Fruit fly (Drosophila melanogaster) whole organism, prepupa: ENCODE results near the gene CG5882.

Experiments used
- CG10631 ChIP-seq: fragments of 200-800 bp; sonication (Bioruptor generic); optimal IDR thresholded peaks from 2 replicates; lab custom pipeline; 2016; ENCODE audit warnings: missing biosample characterization, missing genetic modification characterization
- CG10669 ChIP-seq: fragments of 200-800 bp; sonication (Bioruptor generic); optimal IDR thresholded peaks from 3 replicates; lab custom pipeline; 2018; ENCODE audit warnings: missing biosample characterization, mild to moderate bottlenecking, missing genetic modification characterization, moderate library complexity
- CG11294 ChIP-seq: fragments of 200-800 bp; sonication (Bioruptor generic); IDR thresholded peaks from 2 replicates; pipeline ENCODE4 v1.3.6; 2022; ENCODE audit warnings: missing biosample characterization, missing genetic modification characterization
- CG11762 ChIP-seq: fragments of 200-800 bp; sonication (Bioruptor generic); optimal IDR thresholded peaks from 3 replicates; lab custom pipeline; 2016; ENCODE audit warnings: missing biosample characterization, missing genetic modification characterization; ENCODE audit not compliant: insufficient read depth
- CG15336 ChIP-seq: fragments of 200-800 bp; sonication (Bioruptor generic); IDR thresholded peaks from 2 replicates; pipeline ENCODE4 v1.3.6; 2022; ENCODE audit warnings: missing biosample characterization, missing genetic modification characterization
- CG1621 ChIP-seq: fragments of 200-800 bp; sonication (Bioruptor generic); optimal IDR thresholded peaks from 3 replicates; lab custom pipeline; 2018; ENCODE audit warnings: missing biosample characterization, mild to moderate bottlenecking, missing genetic modification characterization
- CG16779 ChIP-seq: fragments of 200-800 bp; sonication (Bioruptor generic); optimal IDR thresholded peaks from 3 replicates; lab custom pipeline; 2017; ENCODE audit warnings: missing biosample characterization, mild to moderate bottlenecking, missing genetic modification characterization
- CG32006 ChIP-seq: fragments of 200-800 bp; sonication (Bioruptor generic); optimal IDR thresholded peaks from 3 replicates; lab custom pipeline; 2017; ENCODE audit warnings: missing biosample characterization, mild to moderate bottlenecking, missing genetic modification characterization
- CG3919 ChIP-seq: fragments of 200-800 bp; sonication (Bioruptor generic); optimal IDR thresholded peaks from 3 replicates; lab custom pipeline; 2016; ENCODE audit warnings: missing biosample characterization, missing genetic modification characterization
- CG4318 ChIP-seq: fragments of 200-800 bp; sonication (Bioruptor generic); optimal IDR thresholded peaks from 3 replicates; lab custom pipeline; 2017; ENCODE audit warnings: missing biosample characterization, mild to moderate bottlenecking, missing genetic modification characterization
- CG6792 ChIP-seq: fragments of 200-800 bp; sonication (Bioruptor generic); optimal IDR thresholded peaks from 3 replicates; lab custom pipeline; 2016; ENCODE audit warnings: missing biosample characterization, missing genetic modification characterization
- CG6854 ChIP-seq: fragments of 200-800 bp; sonication (Bioruptor generic); optimal IDR thresholded peaks from 2 replicates; lab custom pipeline; 2017; ENCODE audit warnings: missing biosample characterization, mild to moderate bottlenecking, missing genetic modification characterization
- CG7368 ChIP-seq: fragments of 200-800 bp; sonication (Bioruptor generic); optimal IDR thresholded peaks from 3 replicates; lab custom pipeline; 2016; ENCODE audit warnings: missing biosample characterization, missing genetic modification characterization
- CG8119 ChIP-seq: fragments of 200-800 bp; sonication (Bioruptor generic); IDR thresholded peaks from 3 replicates; pipeline ENCODE4 v1.3.6; 2022; ENCODE audit warnings: missing biosample characterization, missing genetic modification characterization
- CG8319 ChIP-seq: fragments of 200-800 bp; sonication (Bioruptor generic); optimal IDR thresholded peaks from 3 replicates; lab custom pipeline; 2016; ENCODE audit warnings: missing biosample characterization, missing genetic modification characterization
- CG8632 ChIP-seq: fragments of 200-800 bp; sonication (Bioruptor generic); optimal IDR thresholded peaks from 3 replicates; lab custom pipeline; 2016; ENCODE audit warnings: missing biosample characterization, missing genetic modification characterization
- CG9139 ChIP-seq: fragments of 200-800 bp; sonication (Bioruptor generic); optimal IDR thresholded peaks from 3 replicates; lab custom pipeline; 2017; ENCODE audit warnings: missing biosample characterization, mild to moderate bottlenecking, missing genetic modification characterization
- Eip78C ChIP-seq: fragments of 200-800 bp; sonication (Bioruptor generic); peaks from one replicate; lab custom pipeline; 2016; ENCODE audit warnings: missing biosample characterization, missing genetic modification characterization
- Eip93F ChIP-seq: fragments of 200-800 bp; sonication (Bioruptor generic); optimal IDR thresholded peaks from 2 replicates; lab custom pipeline; 2016; ENCODE audit warnings: missing biosample characterization, mild to moderate bottlenecking, missing genetic modification characterization
- Gug ChIP-seq: fragments of 200-800 bp; sonication (Bioruptor generic); IDR thresholded peaks from 2 replicates; pipeline ENCODE4 v1.3.6; 2022; ENCODE audit warnings: missing biosample characterization, missing genetic modification characterization
- Hr38 ChIP-seq: sonication (Bioruptor generic); optimal IDR thresholded peaks from 2 replicates; lab custom pipeline; 2016; ENCODE audit warnings: missing biosample characterization, missing genetic modification characterization
- Hr4 ChIP-seq: fragments of 200-800 bp; sonication (Bioruptor generic); optimal IDR thresholded peaks from 3 replicates; lab custom pipeline; 2016; ENCODE audit warnings: missing biosample characterization, missing genetic modification characterization
- Met ChIP-seq: fragments of 200-800 bp; sonication (Bioruptor generic); optimal IDR thresholded peaks from 3 replicates; lab custom pipeline; 2016; ENCODE audit warnings: missing biosample characterization, missing genetic modification characterization
- Sox102F ChIP-seq: fragments of 200-800 bp; sonication (Bioruptor generic); optimal IDR thresholded peaks from 2 replicates; lab custom pipeline; 2016; ENCODE audit warnings: missing biosample characterization, mild to moderate bottlenecking, missing genetic modification characterization
- Sox14 ChIP-seq: fragments of 200-800 bp; sonication (Bioruptor generic); optimal IDR thresholded peaks from 3 replicates; lab custom pipeline; 2016; ENCODE audit warnings: missing biosample characterization, missing genetic modification characterization
- Sox15 ChIP-seq: fragments of 200-800 bp; sonication (Bioruptor generic); optimal IDR thresholded peaks from 3 replicates; lab custom pipeline; 2016; ENCODE audit warnings: missing biosample characterization, missing genetic modification characterization
- acj6 ChIP-seq: fragments of 200-800 bp; sonication (Bioruptor generic); optimal IDR thresholded peaks from 3 replicates; lab custom pipeline; 2016; ENCODE audit warnings: missing biosample characterization, missing genetic modification characterization
- cyc ChIP-seq: fragments of 200-800 bp; sonication (Bioruptor generic); optimal IDR thresholded peaks from 3 replicates; lab custom pipeline; 2016; ENCODE audit warnings: missing biosample characterization, missing genetic modification characterization
- dac ChIP-seq: fragments of 200-800 bp; sonication (Bioruptor generic); optimal IDR thresholded peaks from 2 replicates; lab custom pipeline; 2017; ENCODE audit warnings: missing biosample characterization, mild to moderate bottlenecking, missing genetic modification characterization
- eg ChIP-seq: fragments of 200-800 bp; sonication (Bioruptor generic); IDR thresholded peaks from 3 replicates; pipeline ENCODE4 v1.3.6; 2022; ENCODE audit warnings: missing biosample characterization, missing genetic modification characterization
- fd85E ChIP-seq: fragments of 200-800 bp; sonication (Bioruptor generic); optimal IDR thresholded peaks from 3 replicates; lab custom pipeline; 2016; ENCODE audit warnings: missing biosample characterization, missing genetic modification characterization
- lz ChIP-seq: fragments of 200-800 bp; sonication (Bioruptor generic); optimal IDR thresholded peaks from 3 replicates; lab custom pipeline; 2016; ENCODE audit warnings: missing biosample characterization, missing genetic modification characterization
- net ChIP-seq: fragments of 200-800 bp; sonication (Bioruptor generic); optimal IDR thresholded peaks from 3 replicates; lab custom pipeline; 2016; ENCODE audit warnings: missing biosample characterization, missing genetic modification characterization
- pdm3 ChIP-seq: fragments of 200-800 bp; sonication (Bioruptor generic); optimal IDR thresholded peaks from 3 replicates; lab custom pipeline; 2016; ENCODE audit warnings: missing biosample characterization, missing genetic modification characterization
- salr ChIP-seq, 2 experiments: fragments of 200-800 bp; sonication (Bioruptor generic); optimal IDR thresholded peaks; 3 replicates each; lab custom pipeline; 2016 to 2018; ENCODE audit warnings: missing biosample characterization in 2 of 2, missing genetic modification characterization in 2 of 2, mild to moderate bottlenecking in 1 of 2
- spab ChIP-seq: fragments of 200-800 bp; sonication (Bioruptor generic); optimal IDR thresholded peaks from 2 replicates; lab custom pipeline; 2017; ENCODE audit warnings: missing biosample characterization, mild to moderate bottlenecking, missing genetic modification characterization, missing genetic modification reagents
- svp ChIP-seq: fragments of 200-800 bp; sonication (Bioruptor generic); peaks from one replicate; lab custom pipeline; 2016; ENCODE audit warnings: missing biosample characterization, missing genetic modification characterization
- vri ChIP-seq: fragments of 200-800 bp; sonication (Bioruptor generic); optimal IDR thresholded peaks from 3 replicates; lab custom pipeline; 2016; ENCODE audit warnings: missing biosample characterization, mild to moderate bottlenecking, missing genetic modification characterization

Gene CG5882

DNA sequence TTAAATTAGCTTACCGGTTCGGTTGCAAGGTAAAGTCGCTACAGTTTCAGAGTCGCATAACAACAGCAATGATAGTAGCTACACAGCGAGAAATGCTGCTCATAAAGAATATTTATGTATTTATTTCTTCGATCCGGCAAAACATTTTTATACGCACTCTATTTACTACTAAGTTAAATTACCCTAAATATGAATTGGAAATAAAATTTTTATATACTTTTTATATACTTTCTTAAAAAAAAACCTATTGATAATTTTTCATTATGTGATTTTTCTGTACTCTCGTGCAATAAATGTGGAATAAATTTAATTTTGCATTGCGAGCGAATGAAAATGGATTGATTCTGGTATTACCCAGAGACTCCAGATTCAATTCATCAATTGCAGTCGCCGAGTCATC is 17.5 kb upstream of the CG5882 start, which contains the start of gene Jhbp11:
TSS of gene Jhbp11 (plus strand) at position 301 of the 400 bp plus-strand sequence.
- TF ChIP-seq dac: no peak
- TF ChIP-seq Eip78C (GFP tag; lab: Kevin White, UChicago): peak; percentile 49
- TF ChIP-seq eg: 0 out of 3 replicates have a peak, but pooled peaks have one; percentile 15
- no peak for TF ChIP-seq CG7368 (GFP tag; lab: Kevin White, UChicago)
- no peak for TF ChIP-seq acj6 (GFP tag; lab: Kevin White, UChicago)
- no peak for TF ChIP-seq CG11762 (GFP tag; lab: Kevin White, UChicago)

- TF ChIP-seq dac: no peak
- no peak for TF ChIP-seq salr (GFP tag; optimal IDR thresholded peaks at IDR 0.05; lab: Kevin White, UChicago)
- TF ChIP-seq CG11762 (GFP tag; lab: Kevin White, UChicago): no peak
- no peak for TF ChIP-seq Sox15 (GFP tag; lab: Kevin White, UChicago)
- TF ChIP-seq Hr38 (GFP tag; lab: Kevin White, UChicago): no peak
- no peak for TF ChIP-seq svp
- no peak for TF ChIP-seq Sox102F (GFP tag; lab: Kevin White, UChicago)
- no peak for TF ChIP-seq CG3919 (GFP tag; lab: Kevin White, UChicago)
- TF ChIP-seq CG9139 (GFP tag; lab: Kevin White, UChicago): no peak
- no peak for TF ChIP-seq fd85E
These were observed 13.0 kb upstream of the CG5882 start for dm6 chr3R:27105439-27105838.

dm6 chr3R:27106134-27106694 is 12.2 kb upstream of the CG5882 start, which contains the start of gene CAH9:
Gene CAH9, minus strand, starts transcription at chr3R:27106184.
- no peak for TF ChIP-seq CG7368 (GFP tag; lab: Kevin White, UChicago)
- no peak for TF ChIP-seq Sox14
- no peak for TF ChIP-seq spab (GFP tag; lab: Kevin White, UChicago)
- TF ChIP-seq Met (GFP tag; lab: Kevin White, UChicago): no peak
- TF ChIP-seq CG1621: no peak
- TF ChIP-seq Eip93F (GFP tag; lab: Kevin White, UChicago): no peak

DNA sequence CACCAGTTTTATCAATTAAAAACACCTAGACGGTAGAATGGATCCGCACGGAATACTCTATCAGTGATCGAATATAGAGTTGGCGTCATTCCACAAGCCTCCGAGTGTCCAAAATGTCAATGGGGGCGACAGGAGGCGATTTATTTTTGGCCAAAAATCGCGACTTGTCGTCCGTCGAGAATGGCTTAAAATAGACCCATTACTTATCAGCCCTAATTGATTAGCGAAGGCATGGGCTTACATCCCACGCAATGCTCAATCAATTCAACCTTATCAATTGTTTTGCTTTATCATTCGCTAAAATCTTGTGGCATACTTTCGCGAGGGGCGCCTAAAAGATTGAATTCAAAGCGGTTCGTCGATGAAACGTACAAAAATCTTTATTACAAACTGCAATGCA is 10.3 kb upstream of the CG5882 start:
- no peak for TF ChIP-seq CG10669
- TF ChIP-seq CG16779: no peak
- TF ChIP-seq spab (GFP tag; lab: Kevin White, UChicago): no peak
- TF ChIP-seq, all 60 proteins: peak for 0

DNA sequence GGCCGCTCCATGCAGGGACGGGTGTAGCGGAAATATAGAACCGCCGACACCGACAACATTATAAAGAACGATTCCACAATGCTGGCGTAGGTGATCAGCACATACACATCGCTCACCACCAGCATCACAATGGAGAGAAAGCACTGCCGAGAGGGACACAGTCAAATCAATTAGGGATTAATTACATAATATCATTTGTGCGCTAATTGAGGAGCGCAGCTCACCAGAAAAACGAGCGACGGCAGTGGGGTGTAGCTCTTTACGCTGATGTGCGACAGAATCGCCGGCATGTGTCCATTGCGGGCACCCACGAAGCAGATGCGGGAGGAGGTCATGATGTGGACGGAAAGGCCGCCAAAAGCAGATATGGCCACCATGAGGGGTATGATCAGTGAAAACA is 9.0 kb upstream of the CG5882 start:
- TF ChIP-seq svp: peak; percentile 65
- peak; percentile 14 for TF ChIP-seq vri (GFP tag; lab: Kevin White, UChicago)
- TF ChIP-seq net (GFP tag; lab: Kevin White, UChicago): no peak

DNA sequence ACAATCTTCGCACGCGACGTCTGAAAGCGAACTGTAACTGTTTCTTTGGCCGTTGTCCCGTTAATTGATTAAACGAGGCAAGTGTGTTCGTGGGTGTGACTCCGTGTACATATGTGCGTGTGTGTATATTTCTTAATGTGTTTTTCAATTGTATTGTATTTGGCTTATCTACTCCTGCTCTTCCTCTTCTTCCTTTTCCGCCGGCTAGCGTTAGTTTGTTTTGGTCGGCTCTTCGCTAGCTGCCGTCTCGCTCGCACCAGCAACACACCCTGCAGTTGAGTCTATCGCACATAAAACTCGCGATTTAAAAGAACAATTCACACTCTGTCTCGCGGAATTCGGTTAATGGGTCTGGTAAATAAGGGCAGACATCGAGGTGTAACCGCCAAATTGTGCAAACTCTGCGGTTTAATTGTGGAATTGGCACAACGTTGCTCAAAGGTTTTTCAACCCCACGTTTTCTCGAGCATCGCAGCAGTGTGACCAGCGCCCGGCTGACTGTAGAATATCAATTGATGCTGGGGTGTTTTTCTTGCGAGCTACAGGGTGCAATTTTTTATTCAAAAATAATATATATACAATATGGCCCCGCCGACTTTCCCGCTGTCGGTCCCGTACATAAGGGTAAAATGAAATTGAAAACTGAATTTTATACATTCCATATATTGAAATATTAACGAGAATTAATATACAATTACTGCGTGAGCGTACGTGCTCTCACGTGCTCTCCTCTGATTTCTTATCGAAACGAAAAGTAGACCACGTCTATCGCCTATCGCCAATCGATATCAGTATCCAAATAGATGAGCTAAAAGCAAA is 6.5 kb upstream of the CG5882 start, which contains the start of the genes gb and CG5815:
TSS of gene gb (minus strand) at position 487 of the 819 bp plus-strand sequence.
TSS of gene CG5815 (plus strand) at position 783 of the 819 bp plus-strand sequence.
- TF ChIP-seq vri (GFP tag; lab: Kevin White, UChicago) (peak; percentile 31), CG8319 (peak; percentile 85), CG10631 (GFP tag; lab: Kevin White, UChicago) (no peak), Hr38 (GFP tag; lab: Kevin White, UChicago) (no peak), Gug (GFP tag; lab: Robert Waterston, UW) (peak; percentile 80), CG32006 (GFP tag; lab: Kevin White, UChicago) (peak; percentile 91), Met (GFP tag; lab: Kevin White, UChicago) (no peak), CG6854 (GFP tag; lab: Kevin White, UChicago) (peak; percentile 65), eg (peak; percentile 94), CG10669 (no peak), pdm3 (GFP tag; lab: Kevin White, UChicago) (no peak), CG9139 (GFP tag; lab: Kevin White, UChicago) (no peak), Sox14 (peak; percentile 90), acj6 (GFP tag; lab: Kevin White, UChicago) (peak; percentile 91), CG11294 (GFP tag; lab: Robert Waterston, UW) (peak; percentile 86), Hr4 (GFP tag; lab: Kevin White, UChicago) (peak; percentile 92), cyc (GFP tag; lab: Kevin White, UChicago) (peak; percentile 88), lz (GFP tag; lab: Kevin White, UChicago) (peak; percentile 92), CG6792 (peak; percentile 80), CG1621 (no peak), CG8119 (peak; percentile 84), CG8632 (peak; percentile 82), CG4318 (GFP tag; lab: Kevin White, UChicago) (peak; percentile 83), svp (peak; percentile 97), CG15336 (GFP tag; lab: Robert Waterston, UW) (peak; percentile 81), net (GFP tag; lab: Kevin White, UChicago) (peak; percentile 86)
